Fruit fly (Drosophila melanogaster) S2 (cell line): ENCODE results near the gene Arl8.

Experiments
- CG8478 ChIP-seq: fragments of >200 bp; optimal IDR thresholded peaks from 2 replicates; lab custom pipeline; 2018
- CTCF ChIP-seq, 2 experiments: fragments of >200 bp; optimal IDR thresholded peaks; 2 replicates each; lab custom pipeline; 2018

- TF ChIP-seq CTCF (optimal IDR thresholded peaks at IDR 0.05; lab: Kevin White, UChicago) (no peak), CG8478 (no peak)
These were observed 15.7 kb downstream of the Arl8 start for dm6 chr3R:8142113-8142512.
